Worm (Caenorhabditis elegans) whole organism, mixed stage, embryonic: ENCODE measurements around the gene K01H12.4.

ENCODE experiments used
- M03D4.4 ChIP-seq: sonication (generic microtip); optimal IDR thresholded peaks from 2 replicates; lab custom pipeline; 2017; ENCODE audit warnings: mild to moderate bottlenecking, missing genetic modification characterization, missing compliant biosample characterization
- blmp-1 ChIP-seq: fragments of 150-350 bp; optimal IDR thresholded peaks from 2 replicates; lab custom pipeline; 2014; ENCODE audit warnings: missing biosample characterization, missing genetic modification characterization
- ceh-39 ChIP-seq: fragments of 150-350 bp; optimal IDR thresholded peaks from 2 replicates; lab custom pipeline; 2014; ENCODE audit warnings: missing biosample characterization, missing genetic modification characterization
- ceh-83 ChIP-seq: fragments of 200-800 bp; sonication (Bioruptor generic); optimal IDR thresholded peaks from 2 replicates; lab custom pipeline; 2018; ENCODE audit warnings: mild to moderate bottlenecking, missing genetic modification characterization, missing compliant biosample characterization
- ces-1 ChIP-seq: fragments of 150-350 bp; optimal IDR thresholded peaks from 2 replicates; lab custom pipeline; 2014; ENCODE audit warnings: missing biosample characterization, missing genetic modification reagents, missing genetic modification characterization
- cnd-1 ChIP-seq: fragments of 200-800 bp; sonication (Bioruptor generic); optimal IDR thresholded peaks from 2 replicates; lab custom pipeline; 2018; ENCODE audit warnings: mild to moderate bottlenecking, missing genetic modification characterization, missing compliant biosample characterization
- drap-1 ChIP-seq: fragments of 200-800 bp; sonication (Bioruptor generic); optimal IDR thresholded peaks from 3 replicates; lab custom pipeline; 2018; ENCODE audit warnings: mild to moderate bottlenecking, missing genetic modification characterization, missing compliant biosample characterization
- elt-1 ChIP-seq: sonication (generic microtip); optimal IDR thresholded peaks from 2 replicates; lab custom pipeline; 2017; ENCODE audit warnings: missing genetic modification characterization, mild to moderate bottlenecking, missing compliant biosample characterization, antibody characterized with exemption, moderate library complexity, borderline replicate concordance; ENCODE audit not compliant: insufficient read depth
- elt-3 ChIP-seq: fragments of 150-350 bp; optimal IDR thresholded peaks from 2 replicates; lab custom pipeline; 2014; ENCODE audit warnings: missing biosample characterization, missing genetic modification characterization
- flh-1 ChIP-seq: fragments of 200-800 bp; sonication (Bioruptor generic); optimal IDR thresholded peaks from 2 replicates; lab custom pipeline; 2018; ENCODE audit warnings: mild to moderate bottlenecking, missing genetic modification characterization, moderate library complexity, missing compliant biosample characterization
- ham-2 ChIP-seq: fragments of 200-800 bp; sonication (Bioruptor generic); optimal IDR thresholded peaks from 2 replicates; lab custom pipeline; 2018; ENCODE audit warnings: mild to moderate bottlenecking, missing genetic modification characterization, missing compliant biosample characterization
- hlh-1 ChIP-seq: fragments of 150-350 bp; optimal IDR thresholded peaks from 2 replicates; lab custom pipeline; 2014; ENCODE audit warnings: missing biosample characterization, missing genetic modification reagents, missing genetic modification characterization
- lin-13 ChIP-seq: fragments of 150-350 bp; optimal IDR thresholded peaks from 2 replicates; lab custom pipeline; 2014; ENCODE audit warnings: missing biosample characterization, missing genetic modification characterization
- lin-32 ChIP-seq: fragments of 200-800 bp; sonication (Bioruptor generic); optimal IDR thresholded peaks from 2 replicates; lab custom pipeline; 2018; ENCODE audit warnings: mild to moderate bottlenecking, missing genetic modification characterization, missing compliant biosample characterization
- lsy-2 ChIP-seq: fragments of 150-350 bp; optimal IDR thresholded peaks from 2 replicates; lab custom pipeline; 2014; ENCODE audit warnings: missing biosample characterization, missing genetic modification characterization
- mab-5 ChIP-seq: fragments of 150-350 bp; optimal IDR thresholded peaks from 2 replicates; lab custom pipeline; 2014; ENCODE audit warnings: missing biosample characterization, missing genetic modification characterization
- mep-1 ChIP-seq: fragments of 150-350 bp; optimal IDR thresholded peaks from 2 replicates; lab custom pipeline; 2017; ENCODE audit warnings: missing biosample characterization, missing genetic modification reagents, missing genetic modification characterization, inconsistent platforms
- mls-2 ChIP-seq: sonication (generic microtip); optimal IDR thresholded peaks from 2 replicates; lab custom pipeline; 2016; ENCODE audit warnings: mild to moderate bottlenecking, missing genetic modification characterization, moderate library complexity, missing compliant biosample characterization
- nhr-2 ChIP-seq: fragments of 150-350 bp; optimal IDR thresholded peaks from 2 replicates; lab custom pipeline; 2014; ENCODE audit warnings: missing biosample characterization, missing genetic modification characterization
- nhr-237 ChIP-seq: fragments of 150-350 bp; optimal IDR thresholded peaks from 2 replicates; lab custom pipeline; 2014; ENCODE audit warnings: missing biosample characterization, missing genetic modification characterization
- nhr-28 ChIP-seq: fragments of 150-350 bp; optimal IDR thresholded peaks from 2 replicates; lab custom pipeline; 2014; ENCODE audit warnings: missing biosample characterization, missing genetic modification characterization
- nhr-76 ChIP-seq: sonication (generic microtip); optimal IDR thresholded peaks from 2 replicates; lab custom pipeline; 2017; ENCODE audit warnings: missing biosample characterization, missing genetic modification characterization
- pha-4 ChIP-seq: fragments of 150-350 bp; optimal IDR thresholded peaks from 2 replicates; lab custom pipeline; 2018; ENCODE audit warnings: missing biosample characterization, missing genetic modification reagents, missing genetic modification characterization
- sem-2 ChIP-seq: fragments of 200-800 bp; sonication (Bioruptor generic); optimal IDR thresholded peaks from 2 replicates; lab custom pipeline; 2018; ENCODE audit warnings: mild to moderate bottlenecking, missing genetic modification characterization, missing compliant biosample characterization
- snpc-4 ChIP-seq: fragments of 150-350 bp; optimal IDR thresholded peaks from 2 replicates; lab custom pipeline; 2014; ENCODE audit warnings: missing biosample characterization, missing genetic modification characterization
- sptf-1 ChIP-seq: sonication (generic microtip); optimal IDR thresholded peaks from 2 replicates; lab custom pipeline; 2017; ENCODE audit warnings: mild to moderate bottlenecking, missing genetic modification characterization, moderate library complexity, missing compliant biosample characterization
- tbx-8 ChIP-seq: fragments of 200-800 bp; sonication (Bioruptor generic); optimal IDR thresholded peaks from 2 replicates; lab custom pipeline; 2018; ENCODE audit warnings: mild to moderate bottlenecking, missing genetic modification characterization, moderate library complexity, missing compliant biosample characterization
- unc-120 ChIP-seq: sonication (generic microtip); optimal IDR thresholded peaks from 2 replicates; lab custom pipeline; 2017; ENCODE audit warnings: missing genetic modification characterization, missing compliant biosample characterization; ENCODE audit not compliant: poor library complexity, severe bottlenecking
- unc-39 ChIP-seq: fragments of 150-350 bp; optimal IDR thresholded peaks from 2 replicates; lab custom pipeline; 2014; ENCODE audit warnings: missing biosample characterization, missing genetic modification characterization
- ztf-11 ChIP-seq: fragments of 150-350 bp; optimal IDR thresholded peaks from 2 replicates; lab custom pipeline; 2014; ENCODE audit warnings: missing biosample characterization, missing genetic modification characterization

The K01H12.4 gene

DNA sequence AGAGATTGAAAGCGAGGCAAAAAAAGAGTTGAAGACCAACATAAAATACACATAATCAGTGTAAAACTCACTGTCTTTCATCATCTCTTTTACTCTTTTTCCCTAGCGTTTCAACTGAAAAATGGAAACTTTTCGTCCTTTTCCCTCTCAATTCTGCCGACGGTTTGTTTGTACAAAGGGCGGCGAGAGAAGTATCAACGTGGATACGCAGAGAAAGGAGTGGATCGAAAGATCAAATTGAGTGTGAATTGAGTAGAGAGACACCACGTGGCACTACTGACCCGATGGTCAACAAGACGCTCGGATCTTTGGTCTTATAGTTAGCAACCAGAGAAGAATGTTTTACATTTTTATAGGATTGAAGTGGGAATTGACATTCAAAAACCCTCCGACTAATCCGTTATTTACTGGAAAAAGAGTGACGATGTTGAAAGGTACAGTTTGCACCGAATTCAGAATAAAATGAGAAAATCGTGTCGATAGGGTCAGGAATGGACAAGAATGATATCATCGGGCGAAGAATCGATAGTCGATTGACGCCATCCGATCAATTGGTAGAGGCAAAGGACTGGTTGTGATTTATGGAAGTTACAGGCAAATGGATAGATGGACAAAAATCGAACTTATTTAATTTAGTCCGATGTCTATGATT is 41.8 kb upstream of the K01H12.4 start:
- no peak for TF ChIP-seq nhr-2 (tag; lab: Kevin White, UChicago)
- peak; percentile 7 for TF ChIP-seq hlh-1 (tag; lab: Kevin White, UChicago)
- TF ChIP-seq nhr-237 (tag; lab: Kevin White, UChicago), result no peak
- TF ChIP-seq, all 35 proteins: peak for 1

DNA sequence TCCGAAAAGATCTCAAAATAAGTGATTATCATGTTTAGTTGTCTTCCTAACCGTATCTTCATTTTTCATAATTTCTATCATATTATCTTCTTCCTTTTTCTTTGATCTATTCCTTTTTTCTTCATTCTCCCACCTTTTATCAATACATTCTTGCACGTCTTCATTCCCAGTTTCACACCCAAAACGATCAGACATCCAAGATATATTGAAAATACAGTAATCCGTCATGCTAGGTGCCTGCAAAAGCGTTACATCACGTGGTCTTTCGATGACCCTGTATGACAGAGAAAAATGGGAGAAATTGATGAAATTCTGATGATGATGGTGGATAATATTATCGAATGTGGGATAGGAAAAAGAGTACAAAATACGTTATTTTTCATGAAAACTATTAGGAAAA is 40.4 kb upstream of the K01H12.4 start:
- no peak for TF ChIP-seq hlh-1 (tag; lab: Kevin White, UChicago)
- TF ChIP-seq mep-1 (tag; lab: Kevin White, UChicago), result no peak
- no peak for TF ChIP-seq unc-120
- TF ChIP-seq mab-5 (tag; lab: Kevin White, UChicago), result no peak
- no peak for TF ChIP-seq ham-2 (GFP tag; lab: Kevin White, UChicago)
- TF ChIP-seq ces-1 (GFP tag; lab: Kevin White, UChicago), result no peak
- TF ChIP-seq lin-13 (tag; lab: Kevin White, UChicago), result no peak
- TF ChIP-seq ceh-83 (GFP tag; lab: Kevin White, UChicago), result no peak
- no peak for TF ChIP-seq tbx-8
- TF ChIP-seq drap-1 (GFP tag; lab: Kevin White, UChicago), result no peak
- no peak for TF ChIP-seq blmp-1 (tag; lab: Kevin White, UChicago)
- no peak for TF ChIP-seq nhr-2 (tag; lab: Kevin White, UChicago)
- TF ChIP-seq elt-1 (tag; lab: Kevin White, UChicago), result no peak
- TF ChIP-seq lsy-2, result no peak
- TF ChIP-seq nhr-28 (tag; lab: Kevin White, UChicago), result no peak
- TF ChIP-seq, all 35 proteins: peak for 0

DNA sequence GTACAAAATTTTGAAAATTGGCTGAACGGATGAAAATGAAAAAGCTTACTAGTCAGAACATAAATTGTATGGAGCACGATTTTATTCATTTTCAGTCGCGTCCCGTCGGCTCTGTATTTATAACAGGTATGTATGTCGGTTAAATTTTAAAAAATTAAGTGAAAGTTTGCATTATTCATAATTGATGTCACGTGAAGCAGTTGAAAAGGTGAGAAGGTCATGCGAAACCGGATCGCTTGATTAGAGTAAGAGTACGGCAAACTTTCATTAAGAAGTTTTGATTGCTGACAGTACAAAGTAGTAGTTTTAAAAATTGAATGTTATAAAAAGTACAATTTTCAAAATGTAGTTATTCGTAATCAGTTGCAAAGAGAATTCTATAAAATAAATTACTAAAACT is 39.7 kb upstream of the K01H12.4 start:
- TF ChIP-seq ces-1 (GFP tag; lab: Kevin White, UChicago), result no peak

DNA sequence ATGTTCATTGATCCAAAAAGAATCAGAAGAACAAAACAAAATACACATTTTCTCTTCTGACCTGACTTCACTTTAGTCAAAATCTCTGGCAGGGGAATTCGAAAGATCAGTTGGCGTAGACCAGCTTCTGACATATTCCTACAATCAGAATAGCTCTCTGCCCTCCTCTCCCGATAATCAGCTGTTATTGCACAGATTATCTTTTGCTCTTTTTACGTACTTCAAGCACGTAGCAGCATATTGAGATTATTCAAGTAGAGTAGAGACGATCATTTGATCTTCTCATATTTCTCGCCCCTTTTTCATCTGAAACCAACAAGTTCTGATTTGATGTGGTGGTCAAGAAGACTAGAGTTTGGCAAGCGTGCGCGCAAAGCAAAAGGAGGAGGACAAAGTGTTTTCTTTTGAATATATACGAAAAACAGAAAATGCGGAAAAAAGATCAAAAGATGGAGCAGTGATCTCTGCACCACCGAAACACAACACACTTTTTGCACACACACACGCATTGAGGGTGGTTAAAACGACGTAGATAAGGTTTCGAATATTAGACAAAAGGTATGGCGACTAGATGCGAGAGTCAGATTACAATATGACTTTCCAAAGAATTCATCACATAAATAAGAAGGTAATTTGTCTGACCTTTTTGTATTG is 39.1 kb upstream of the K01H12.4 start:
- TF ChIP-seq hlh-1 (tag; lab: Kevin White, UChicago) (no peak), nhr-237 (tag; lab: Kevin White, UChicago) (no peak), ham-2 (GFP tag; lab: Kevin White, UChicago) (no peak), ztf-11 (no peak), lsy-2 (no peak), pha-4 (tag; lab: Kevin White, UChicago) (no peak), snpc-4 (tag; lab: Kevin White, UChicago) (no peak), nhr-28 (tag; lab: Kevin White, UChicago) (no peak), ceh-39 (no peak), blmp-1 (tag; lab: Kevin White, UChicago) (no peak), elt-3 (tag; lab: Kevin White, UChicago) (no peak)

DNA sequence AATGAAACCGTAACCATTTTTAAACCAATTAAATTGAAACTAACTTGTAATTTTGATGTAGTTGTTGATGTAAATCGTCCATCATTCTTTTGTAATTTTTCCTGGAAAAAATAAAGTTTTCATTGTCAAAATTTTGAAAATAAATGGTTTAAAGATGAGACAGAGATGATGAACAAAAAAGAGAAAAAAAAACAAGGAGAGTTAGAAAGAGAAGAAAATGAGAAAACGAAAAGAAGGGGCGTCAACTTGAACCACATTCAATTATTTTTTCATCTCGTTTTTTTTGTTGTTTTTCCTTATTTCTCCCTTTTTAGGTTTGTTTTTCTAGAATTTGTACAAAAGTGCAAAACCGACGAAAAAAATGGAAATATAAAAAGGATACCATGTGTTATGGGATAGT is 37.3 kb upstream of the K01H12.4 start, which contains the start of gene nhr-34:
Gene nhr-34 (minus strand): TSS at position 101 of the 400 bp plus-strand sequence.
- TF ChIP-seq ces-1 (GFP tag; lab: Kevin White, UChicago) (peak; percentile 27), sptf-1 (tag; lab: Kevin White, UChicago) (no peak), lin-32 (GFP tag; lab: Kevin White, UChicago) (no peak)
- TF ChIP-seq, all 35 proteins: peak for 1

DNA sequence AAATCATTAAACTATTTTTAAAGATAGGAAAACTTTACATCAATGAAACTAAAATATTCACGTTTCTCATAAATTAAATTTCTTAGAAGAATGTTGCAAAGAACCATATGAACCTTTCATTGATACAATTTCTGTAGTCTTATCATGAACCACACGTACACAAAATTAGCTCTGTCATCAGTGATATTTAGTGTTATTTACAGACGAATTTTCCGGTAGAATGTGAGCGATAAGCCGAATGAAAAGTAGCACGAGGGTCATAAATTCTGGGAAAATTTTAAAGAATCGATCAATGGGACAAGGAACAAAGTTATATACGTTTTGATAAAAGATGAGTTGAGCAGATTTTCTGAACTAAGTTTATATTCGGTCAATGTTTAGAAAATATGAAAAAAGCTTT is 36.3 kb upstream of the K01H12.4 start:
- TF ChIP-seq flh-1 (GFP tag; lab: Kevin White, UChicago) (no peak), sem-2 (no peak), M03D4.4 (tag; lab: Kevin White, UChicago) (no peak), ceh-83 (GFP tag; lab: Kevin White, UChicago) (no peak), nhr-237 (tag; lab: Kevin White, UChicago) (no peak), nhr-76 (tag; lab: Kevin White, UChicago) (no peak), unc-39 (tag; lab: Kevin White, UChicago) (no peak), drap-1 (GFP tag; lab: Kevin White, UChicago) (no peak), snpc-4 (tag; lab: Kevin White, UChicago) (no peak), mls-2 (tag; lab: Kevin White, UChicago) (no peak), hlh-1 (tag; lab: Kevin White, UChicago) (no peak), cnd-1 (no peak), ces-1 (GFP tag; lab: Kevin White, UChicago) (no peak), sptf-1 (tag; lab: Kevin White, UChicago) (no peak), lin-13 (tag; lab: Kevin White, UChicago) (no peak), mab-5 (tag; lab: Kevin White, UChicago) (no peak), elt-3 (tag; lab: Kevin White, UChicago) (no peak)
